Worm (Caenorhabditis elegans): ENCODE measurements around the gene clc-18.

ce11 chrV:4082952-4083351, 26.8 kb downstream of the clc-18 start, which contains the start of gene F38H12.5:
- no peak for TF ChIP-seq nhr-23 (tag; optimal IDR thresholded peaks at IDR 0.05)
- no peak for TF ChIP-seq zag-1 (tag; optimal IDR thresholded peaks at IDR 0.05)
- no peak for TF ChIP-seq ztf-11 (tag; optimal IDR thresholded peaks at IDR 0.05)
